Worm (Caenorhabditis elegans): ENCODE data around the gene fbxa-64.

fbxa-64 gene

DNA sequence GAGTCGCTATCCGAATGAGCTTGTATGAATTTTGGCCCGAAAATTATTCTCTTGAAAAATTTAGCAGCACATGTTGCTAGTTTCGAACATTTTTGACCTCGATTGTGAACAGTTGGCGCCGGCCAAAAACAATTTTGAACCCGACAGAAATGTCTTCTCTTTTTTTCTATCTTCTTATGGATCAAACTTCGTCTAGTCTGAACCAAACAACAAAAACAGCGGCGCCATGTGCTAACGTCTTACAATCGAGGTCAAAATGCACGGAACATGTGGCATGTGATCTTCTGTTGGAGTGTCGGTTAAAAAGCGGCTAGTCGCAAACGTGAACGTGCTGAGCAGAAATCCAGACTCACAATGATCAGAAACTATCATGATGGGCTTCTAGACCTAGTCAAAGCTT, 1.8 kb downstream of the fbxa-64 start (continued):
- TF ChIP-seq nhr-28 (tag; optimal IDR thresholded peaks at IDR 0.05), result no peak
- no peak for TF ChIP-seq ceh-32 (tag; optimal IDR thresholded peaks at IDR 0.05; ENCODE audit: poor library complexity)
- TF ChIP-seq hlh-30 (tag; optimal IDR thresholded peaks at IDR 0.05; ENCODE audit: insufficient read depth), result peak; percentile 16
- TF ChIP-seq ama-1 (optimal IDR thresholded peaks at IDR 0.05), result no peak
- 0 out of 2 replicates have a peak, but pooled peaks have one; percentile 26 for TF ChIP-seq ceh-20 (GFP tag; IDR thresholded peaks at IDR 0.05)
- TF ChIP-seq dmd-9 (GFP tag; IDR thresholded peaks at IDR 0.05), result no peak
- TF ChIP-seq mep-1 (tag; optimal IDR thresholded peaks at IDR 0.05), result no peak

DNA sequence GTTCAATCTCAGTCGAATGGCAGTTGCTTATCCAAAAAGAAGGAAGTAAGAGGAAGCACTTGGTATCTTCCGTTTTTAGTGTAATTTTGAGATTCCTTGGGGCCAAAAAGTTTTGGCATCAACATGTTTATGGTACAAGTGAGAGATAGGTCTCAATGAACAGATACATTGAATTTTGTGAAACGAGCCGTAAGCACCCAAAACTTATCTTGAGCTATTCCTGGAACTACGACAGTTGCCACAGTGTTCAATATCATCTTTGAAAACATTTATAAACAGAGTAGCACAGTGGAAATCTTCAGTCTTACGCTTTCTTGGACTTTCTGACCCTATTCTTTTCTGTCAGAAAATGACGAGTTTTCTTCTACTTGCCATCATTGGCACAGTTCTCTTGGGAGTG, 2.9 kb downstream of the fbxa-64 start, which contains the start of gene T28A11.3:
Gene T28A11.3 (plus strand): TSS at position 301 of the 400 bp plus-strand sequence.
- TF ChIP-seq lin-39 (tag; optimal IDR thresholded peaks at IDR 0.05) (no peak), zfp-3 (GFP tag; conservative IDR thresholded peaks at IDR 0.05) (no peak), daf-16 (GFP tag; optimal IDR thresholded peaks at IDR 0.05) (peak in 1 of 2 experiments; percentile 32), daf-16 (tag; optimal IDR thresholded peaks at IDR 0.05) (no peak), aha-1 (tag) (no peak), daf-19 (GFP tag; conservative IDR thresholded peaks at IDR 0.05) (no peak)

DNA sequence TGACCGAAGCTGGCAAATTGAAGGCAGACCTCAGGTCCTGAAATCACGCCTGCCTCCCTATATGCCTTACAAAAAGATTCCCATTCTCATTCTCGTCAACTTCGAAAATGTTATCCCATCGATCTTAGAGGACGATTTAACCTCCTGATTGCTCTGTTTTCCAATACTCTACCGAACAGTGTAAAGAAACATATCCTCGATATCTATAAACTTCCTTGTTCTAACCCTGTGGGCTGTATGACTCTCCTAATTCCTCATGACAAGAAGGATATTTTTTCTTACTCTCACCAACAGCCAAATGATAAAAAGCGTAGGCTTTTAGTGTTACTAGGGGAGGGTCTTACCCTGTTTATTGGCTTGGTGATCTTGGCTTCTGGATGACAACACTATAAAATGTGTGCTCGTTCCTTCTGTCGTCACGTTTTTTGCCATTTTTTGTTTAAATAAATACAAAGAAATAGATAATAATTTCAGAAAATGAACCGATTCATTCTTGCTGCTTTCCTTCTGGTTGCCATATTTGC, 4.3 kb downstream of the fbxa-64 start, which contains the start of gene T28A11.4:
Gene T28A11.4 (plus strand): TSS at position 474 of the 524 bp plus-strand sequence.
- TF ChIP-seq ztf-11 (tag; optimal IDR thresholded peaks at IDR 0.05) (no peak), F44E2.7 (GFP tag; IDR thresholded peaks at IDR 0.05) (no peak), daf-16 (GFP tag; optimal IDR thresholded peaks at IDR 0.05) (no peak), daf-16 (tag; optimal IDR thresholded peaks at IDR 0.05) (no peak), egl-43 (GFP tag; IDR thresholded peaks at IDR 0.05) (no peak), ceh-62 (tag; optimal IDR thresholded peaks at IDR 0.05) (no peak), unc-62 (GFP tag; optimal IDR thresholded peaks at IDR 0.05 in 1 of 2) (peak in 1 of 2 experiments; percentile 55), unc-62 (tag; optimal IDR thresholded peaks at IDR 0.05) (no peak), dmd-8 (GFP tag; IDR thresholded peaks at IDR 0.05) (no peak), aha-1 (tag) (peak; percentile 68)

DNA sequence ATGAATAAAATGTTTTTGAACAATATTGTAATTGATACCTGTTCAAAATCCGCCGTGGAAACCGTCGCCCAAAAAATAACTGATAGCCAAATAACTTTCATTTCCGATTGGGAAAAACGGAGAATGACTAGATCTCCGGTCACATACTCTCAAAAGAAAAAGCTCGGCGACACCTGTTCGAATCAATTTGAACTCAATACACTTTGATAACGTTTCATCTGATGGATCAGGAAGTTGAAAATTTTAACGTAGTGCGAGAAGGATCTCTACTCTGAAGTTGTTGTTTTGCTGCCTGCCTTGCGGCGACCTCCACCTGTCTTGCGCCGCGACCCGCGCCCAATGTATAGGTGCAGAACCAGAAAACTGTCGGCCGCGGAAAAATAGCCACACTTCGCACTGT, 4.8 kb downstream of the fbxa-64 start, which contains the start of gene T28A11.20:
Gene T28A11.20 (minus strand): TSS at position 101 of the 400 bp plus-strand sequence.
- TF ChIP-seq mes-2 (tag; optimal IDR thresholded peaks at IDR 0.05; ENCODE audit: poor library complexity, severe bottlenecking) (no peak), ceh-20 (GFP tag; IDR thresholded peaks at IDR 0.05) (no peak), nhr-6 (tag; optimal IDR thresholded peaks at IDR 0.05) (no peak), lin-38 (GFP tag; IDR thresholded peaks at IDR 0.05) (no peak), egl-27 (tag; optimal IDR thresholded peaks at IDR 0.05) (no peak), nhr-25 (tag; optimal IDR thresholded peaks at IDR 0.05; ENCODE audit: borderline replicate concordance, insufficient read depth) (no peak), nhr-48 (tag; optimal IDR thresholded peaks at IDR 0.05) (no peak), ztf-11 (tag; optimal IDR thresholded peaks at IDR 0.05) (no peak), Y48G9A.11 (GFP tag; IDR thresholded peaks at IDR 0.05) (no peak), hlh-30 (tag; optimal IDR thresholded peaks at IDR 0.05; ENCODE audit: insufficient read depth) (no peak)

DNA sequence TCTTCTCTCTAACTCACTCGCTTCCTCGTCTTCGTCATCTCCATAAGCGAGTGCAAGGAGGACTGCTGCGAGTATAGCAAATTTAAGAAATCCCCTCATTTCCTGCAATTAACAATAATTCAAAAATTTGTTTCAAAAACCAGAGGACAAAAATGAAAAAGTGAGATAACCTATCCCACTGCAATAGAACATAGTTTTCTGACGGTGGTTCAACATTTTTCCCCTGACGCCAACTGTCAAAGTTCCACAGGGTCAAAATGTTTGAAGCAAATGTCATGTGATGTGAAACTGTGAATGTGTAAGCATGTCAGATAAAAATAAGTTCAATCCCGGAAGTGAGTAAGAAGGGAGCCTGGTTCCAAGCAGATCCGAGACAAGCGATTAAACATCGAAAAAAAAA, 8.5 kb downstream of the fbxa-64 start, which contains the start of gene T28A11.19:
Gene T28A11.19 (minus strand): TSS at position 108 of the 400 bp plus-strand sequence.
- TF ChIP-seq aha-1 (tag) (peak; percentile 31), php-3 (GFP tag; IDR thresholded peaks at IDR 0.05) (no peak), unc-62 (GFP tag; optimal IDR thresholded peaks at IDR 0.05 in 1 of 2) (peak in 1 of 2 experiments; percentile 97), unc-62 (tag; optimal IDR thresholded peaks at IDR 0.05) (no peak)

DNA sequence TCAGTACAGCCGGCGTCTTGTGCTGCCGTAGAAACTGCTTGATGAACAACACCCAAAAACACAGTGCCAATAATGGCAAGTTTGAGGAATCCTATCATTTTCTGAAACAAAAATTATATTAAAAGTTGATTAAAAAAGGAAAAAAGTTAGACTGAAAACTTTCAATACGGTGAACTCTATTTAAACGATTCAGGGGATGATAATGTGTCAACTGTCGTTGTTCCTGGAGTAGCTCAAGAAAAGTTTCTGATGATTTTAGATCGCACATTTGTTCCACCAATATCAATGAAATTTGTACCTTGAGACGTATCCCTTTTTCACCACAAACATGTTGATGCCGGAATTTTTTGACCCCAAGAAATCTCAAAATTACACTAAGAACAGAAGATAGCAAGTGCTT, 10.0 kb downstream of the fbxa-64 start, which contains the start of gene T28A11.18:
Gene T28A11.18 (minus strand): TSS at position 101 of the 400 bp plus-strand sequence.
- TF ChIP-seq daf-16 (GFP tag; optimal IDR thresholded peaks at IDR 0.05) (peak in 1 of 2 experiments; percentile 44), daf-16 (tag; optimal IDR thresholded peaks at IDR 0.05) (no peak), cey-2 (tag; optimal IDR thresholded peaks at IDR 0.05; ENCODE audit: borderline replicate concordance, insufficient read depth) (no peak)

Data from whole organism, L4 larva.